Fruit fly (Drosophila melanogaster) whole organism: ENCODE data around the gene mRpS5.

ENCODE experiments used
- CG8478 ChIP-seq: fragments of >200 bp; optimal IDR thresholded peaks from 2 replicates; lab custom pipeline; 2018; ENCODE audit warnings: inconsistent platforms
- Dll ChIP-seq: fragments of >200 bp; optimal IDR thresholded peaks from 2 replicates; lab custom pipeline; 2017
- EcR ChIP-seq, 2 experiments: fragments of >200 bp; optimal IDR thresholded peaks; 2 replicates each; lab custom pipeline; 2017; ENCODE audit warnings: missing biosample characterization in 2 of 2, missing genetic modification characterization in 2 of 2, missing genetic modification reagents in 2 of 2
- pan ChIP-seq: fragments of >200 bp; optimal IDR thresholded peaks from 2 replicates; lab custom pipeline; 2017
- psq ChIP-seq: fragments of >200 bp; optimal IDR thresholded peaks from 2 replicates; lab custom pipeline; 2017
- usp ChIP-seq: fragments of >200 bp; optimal IDR thresholded peaks from 2 replicates; lab custom pipeline; 2017; ENCODE audit warnings: missing biosample characterization, missing genetic modification characterization, mixed read lengths

The mRpS5 gene

DNA sequence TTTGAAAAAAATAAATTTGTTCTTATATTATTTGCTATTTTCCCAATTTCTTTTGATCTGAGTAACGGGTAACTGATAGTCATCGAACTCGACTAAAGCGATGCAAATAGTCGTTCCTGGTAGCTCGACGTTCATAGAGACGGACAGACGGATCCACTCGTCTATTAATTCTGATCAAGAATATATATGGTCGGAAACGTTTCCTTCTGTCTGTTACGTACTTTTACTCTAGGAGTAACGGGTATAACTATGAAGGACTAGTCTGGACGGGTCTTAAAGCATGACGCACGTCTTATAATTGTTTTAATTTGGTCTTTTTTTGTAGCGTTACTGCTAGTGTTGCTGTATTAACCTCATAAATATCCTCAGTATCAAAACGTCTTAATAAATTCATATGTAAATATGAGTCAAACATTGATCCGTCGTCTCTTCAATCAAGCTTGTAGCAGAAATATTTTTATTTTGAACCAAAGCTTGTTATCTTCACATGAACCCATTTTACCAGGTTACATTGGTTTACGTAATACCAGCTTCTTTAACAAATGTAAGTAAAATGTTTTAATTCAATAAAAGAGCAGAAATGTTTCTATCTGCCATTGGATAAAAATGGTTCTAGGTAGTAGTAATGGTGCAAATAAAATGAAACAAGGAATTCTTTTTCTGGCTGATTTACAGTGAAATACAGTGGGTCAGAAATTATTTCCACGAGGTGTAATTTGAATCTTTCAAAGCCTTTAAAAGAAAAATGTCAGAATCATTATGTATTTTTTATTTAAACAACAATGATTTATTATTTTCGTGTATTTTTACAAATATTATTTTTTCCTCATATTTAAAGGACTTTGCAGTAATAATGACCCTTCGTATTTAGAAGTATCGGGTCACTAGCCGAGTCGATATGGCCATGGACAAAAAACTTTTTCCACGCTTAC is at the start of gene mRpS5:
mRpS5 (plus strand) TSS at position 164 of the 932 bp plus-strand sequence.
- TF ChIP-seq pan (lab: Kevin White, UChicago) = no peak
- no peak for TF ChIP-seq Dll (lab: Kevin White, UChicago)
- TF ChIP-seq CG8478 (lab: Kevin White, UChicago) = no peak
- no peak for TF ChIP-seq psq (lab: Kevin White, UChicago)
- TF ChIP-seq EcR (GFP tag; optimal IDR thresholded peaks at IDR 0.05; lab: Kevin White, UChicago) = no peak
- no peak for TF ChIP-seq usp (GFP tag; lab: Kevin White, UChicago)

DNA sequence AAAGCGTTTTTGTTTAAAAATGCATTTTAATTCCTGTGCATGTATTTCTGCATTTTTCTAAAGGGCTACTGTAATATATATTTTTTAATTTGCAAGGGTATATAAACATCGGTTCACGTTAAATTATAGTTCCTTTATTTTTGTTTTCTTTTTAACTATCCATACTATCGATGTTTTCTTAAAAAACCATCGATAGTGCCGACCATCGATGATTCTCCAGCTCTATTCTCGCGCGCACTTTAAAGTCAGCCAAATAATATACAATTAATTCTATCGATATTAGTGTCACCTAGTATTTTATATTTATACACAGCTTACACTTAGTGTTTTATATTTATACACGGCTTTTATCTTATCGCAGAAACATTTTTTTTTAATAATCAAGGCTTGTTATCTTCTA is 1.1 kb upstream of the mRpS5 start:
- TF ChIP-seq CG8478 (lab: Kevin White, UChicago) (no peak), Dll (lab: Kevin White, UChicago) (no peak), usp (GFP tag; lab: Kevin White, UChicago) (no peak), pan (lab: Kevin White, UChicago) (no peak), EcR (GFP tag; optimal IDR thresholded peaks at IDR 0.05; lab: Kevin White, UChicago) (no peak)
